Worm (Caenorhabditis elegans): ENCODE measurements around the gene str-138.
A peak's percentile ranks its signal among the peaks of the same experiment; 100 is the strongest.

Gene str-138

DNA sequence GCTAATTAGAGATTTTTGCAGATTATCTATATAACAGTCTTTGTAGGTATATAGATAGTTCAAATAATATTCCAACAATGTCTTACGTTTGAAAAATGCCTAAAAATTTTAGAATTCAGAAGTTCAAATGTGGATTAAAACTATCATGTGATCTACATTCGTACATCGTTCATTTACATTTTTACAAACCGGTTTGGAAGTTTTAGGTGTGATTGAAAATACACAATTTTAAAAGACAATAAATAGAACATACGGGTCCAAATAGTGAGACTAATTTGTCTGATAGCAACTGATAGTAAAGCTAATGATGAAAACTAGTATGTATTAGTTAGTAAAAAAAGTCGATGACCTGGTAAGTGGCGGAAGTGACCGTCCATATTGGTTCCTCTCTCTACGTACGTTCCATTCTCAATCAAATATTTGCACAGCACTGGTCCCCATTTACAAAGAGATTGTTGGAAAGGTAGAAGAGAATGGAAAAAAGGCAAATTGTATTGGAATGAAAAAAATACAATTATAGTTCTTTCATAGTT lies 17.1 kb upstream of the str-138 start:
- TF ChIP-seq nhr-19 (GFP tag; conservative IDR thresholded peaks at IDR 0.05): no peak
- TF ChIP-seq nhr-20 (tag; optimal IDR thresholded peaks at IDR 0.05): peak; percentile 2
- no peak for TF ChIP-seq nhr-12 (tag; optimal IDR thresholded peaks at IDR 0.05)
- no peak for TF ChIP-seq pag-3 (tag; optimal IDR thresholded peaks at IDR 0.05; ENCODE audit: borderline replicate concordance, insufficient read depth)
- TF ChIP-seq xbp-1 (tag; optimal IDR thresholded peaks at IDR 0.05): no peak
- peak; percentile 60 for TF ChIP-seq grh-1 (GFP tag; IDR thresholded peaks at IDR 0.05)
- peak; percentile 81 for TF ChIP-seq nhr-85 (tag)
- no peak for TF ChIP-seq mef-2 (tag; optimal IDR thresholded peaks at IDR 0.05)
- TF ChIP-seq lir-3 (tag; optimal IDR thresholded peaks at IDR 0.05; ENCODE audit: poor library complexity): no peak
- no peak for TF ChIP-seq hlh-17 (GFP tag; optimal IDR thresholded peaks at IDR 0.05; ENCODE audit: borderline replicate concordance)
- TF ChIP-seq nhr-84 (tag; optimal IDR thresholded peaks at IDR 0.05): no peak
- TF ChIP-seq efl-1 (optimal IDR thresholded peaks at IDR 0.05): no peak
- TF ChIP-seq efl-1 (GFP tag; optimal IDR thresholded peaks at IDR 0.05 in 1 of 2): peak in 1 of 2 experiments; percentile 90
- no peak for TF ChIP-seq zag-1 (tag; optimal IDR thresholded peaks at IDR 0.05)
- no peak for TF ChIP-seq nhr-76 (tag; optimal IDR thresholded peaks at IDR 0.05)
- TF ChIP-seq C04F5.9 (tag; optimal IDR thresholded peaks at IDR 0.05): no peak
- no peak for TF ChIP-seq lsy-2 (tag; optimal IDR thresholded peaks at IDR 0.05)
- no peak for TF ChIP-seq egl-13 (tag; optimal IDR thresholded peaks at IDR 0.05)
- TF ChIP-seq lin-35 (GFP tag; optimal IDR thresholded peaks at IDR 0.05): peak in 1 of 2 experiments; percentile 12
- TF ChIP-seq swsn-7 (tag; optimal IDR thresholded peaks at IDR 0.05): no peak
- TF ChIP-seq ceh-63 (GFP tag; optimal IDR thresholded peaks at IDR 0.05): no peak
- no peak for TF ChIP-seq dsc-1 (tag; optimal IDR thresholded peaks at IDR 0.05)
- TF ChIP-seq ama-1 (optimal IDR thresholded peaks at IDR 0.05): no peak
- no peak for TF ChIP-seq nhr-71 (tag; optimal IDR thresholded peaks at IDR 0.05)
- no peak for TF ChIP-seq blmp-1 (tag; optimal IDR thresholded peaks at IDR 0.05)
- peak; percentile 36 for TF ChIP-seq lin-14 (GFP tag; optimal IDR thresholded peaks at IDR 0.05)
- TF ChIP-seq vab-15 (tag; optimal IDR thresholded peaks at IDR 0.05): no peak
- TF ChIP-seq pax-3 (tag; optimal IDR thresholded peaks at IDR 0.05): no peak

- TF ChIP-seq C16A3.4 (tag; optimal IDR thresholded peaks at IDR 0.05) (no peak), lin-14 (GFP tag; optimal IDR thresholded peaks at IDR 0.05) (peak; percentile 62), ceh-88 (GFP tag; IDR thresholded peaks at IDR 0.05) (no peak), nhr-76 (tag; optimal IDR thresholded peaks at IDR 0.05) (no peak), nhr-90 (tag; optimal IDR thresholded peaks at IDR 0.05; ENCODE audit: poor library complexity) (no peak), tlp-1 (tag; optimal IDR thresholded peaks at IDR 0.05) (no peak), snu-23 (GFP tag; optimal IDR thresholded peaks at IDR 0.05) (peak; percentile 28), blmp-1 (tag; optimal IDR thresholded peaks at IDR 0.05) (peak; percentile 92), xbp-1 (tag; optimal IDR thresholded peaks at IDR 0.05) (no peak), nhr-20 (tag; optimal IDR thresholded peaks at IDR 0.05) (peak; percentile 35), zag-1 (tag; optimal IDR thresholded peaks at IDR 0.05) (no peak), C04F5.9 (tag; optimal IDR thresholded peaks at IDR 0.05) (no peak), zip-4 (GFP tag; optimal IDR thresholded peaks at IDR 0.05) (no peak), elt-3 (tag; optimal IDR thresholded peaks at IDR 0.05) (peak in 2 of 6 experiments; percentile 33 to 36), ceh-82 (tag; optimal IDR thresholded peaks at IDR 0.05) (no peak), nhr-28 (tag; optimal IDR thresholded peaks at IDR 0.05) (no peak), efl-1 (optimal IDR thresholded peaks at IDR 0.05) (no peak), efl-1 (GFP tag; optimal IDR thresholded peaks at IDR 0.05 in 1 of 2) (peak in 1 of 2 experiments; percentile 41), tbx-2 (tag; optimal IDR thresholded peaks at IDR 0.05) (no peak), F16B12.6 (tag; optimal IDR thresholded peaks at IDR 0.05) (no peak), pag-3 (tag; optimal IDR thresholded peaks at IDR 0.05; ENCODE audit: borderline replicate concordance, insufficient read depth) (no peak), mep-1 (tag; optimal IDR thresholded peaks at IDR 0.05) (peak; percentile 38), snpc-4 (tag; optimal IDR thresholded peaks at IDR 0.05) (no peak), nhr-12 (tag; optimal IDR thresholded peaks at IDR 0.05) (no peak), efl-3 (GFP tag; optimal IDR thresholded peaks at IDR 0.05) (no peak), nhr-71 (tag; optimal IDR thresholded peaks at IDR 0.05) (peak; percentile 15)
Observed at ce11 chrV:8043664-8044063, 14.8 kb upstream of the str-138 start.

All from whole organism, L1 larva.